Worm (Caenorhabditis elegans) whole organism, L3 larva: ENCODE measurements around the gene Y41D4A.7.

Experiments
- ceh-82 ChIP-seq: fragments of 150-350 bp; optimal IDR thresholded peaks from 2 replicates; lab custom pipeline; 2014; ENCODE audit warnings: missing biosample characterization, missing genetic modification characterization
- nhr-237 ChIP-seq: fragments of 150-350 bp; optimal IDR thresholded peaks from 2 replicates; lab custom pipeline; 2014; ENCODE audit warnings: missing biosample characterization, missing genetic modification characterization

DNA sequence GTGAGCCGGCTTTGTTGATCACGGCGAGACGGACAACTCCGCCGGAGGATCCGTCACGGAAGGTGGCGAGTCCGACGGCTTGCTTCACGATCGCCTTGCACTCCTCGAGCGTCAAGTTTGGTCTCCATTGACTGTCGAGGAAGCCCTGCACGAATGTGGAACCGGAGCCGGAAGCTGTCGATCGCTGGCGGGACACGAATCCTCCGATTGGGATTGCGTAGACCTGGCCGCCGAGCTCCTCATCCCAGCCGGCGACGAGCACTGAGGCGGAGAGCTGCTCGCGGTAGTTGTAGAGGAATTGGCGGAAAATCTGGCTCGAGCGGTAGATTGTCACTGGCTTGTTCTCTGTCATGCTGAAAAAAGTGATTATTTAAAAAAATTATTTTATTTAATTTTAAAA is 52.4 kb downstream of the Y41D4A.7 start:
- TF ChIP-seq nhr-237 (tag; lab: Kevin White, UChicago) (no peak), ceh-82 (tag; lab: Kevin White, UChicago) (no peak)
